Fruit fly (Drosophila melanogaster): ENCODE data around the gene CheB38c.
A peak's percentile ranks its signal among the peaks of the same experiment; 100 is the strongest.

Gene CheB38c

DNA sequence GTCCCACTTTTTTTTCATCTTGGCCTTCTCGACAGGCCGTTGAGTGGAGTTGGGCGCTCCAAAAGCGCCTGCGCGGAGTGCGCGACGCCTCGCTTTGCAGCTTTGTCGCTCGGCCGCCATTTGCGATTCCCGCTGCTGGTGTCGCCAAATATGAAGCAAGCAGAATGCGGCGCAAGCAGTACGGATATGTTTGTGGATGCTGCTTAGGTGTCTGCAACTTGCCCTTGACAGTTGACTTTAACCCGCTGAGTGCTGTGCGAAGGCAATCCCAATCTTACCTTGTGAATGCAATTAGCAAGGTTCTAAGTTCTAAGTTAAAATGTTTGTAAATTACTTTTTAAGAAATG lies 1.3 kb upstream of the CheB38c start:
- TF ChIP-seq Abd-B (GFP tag; optimal IDR thresholded peaks at IDR 0.05) (no peak), N (GFP tag; optimal IDR thresholded peaks at IDR 0.05) (peak; percentile 10)

DNA sequence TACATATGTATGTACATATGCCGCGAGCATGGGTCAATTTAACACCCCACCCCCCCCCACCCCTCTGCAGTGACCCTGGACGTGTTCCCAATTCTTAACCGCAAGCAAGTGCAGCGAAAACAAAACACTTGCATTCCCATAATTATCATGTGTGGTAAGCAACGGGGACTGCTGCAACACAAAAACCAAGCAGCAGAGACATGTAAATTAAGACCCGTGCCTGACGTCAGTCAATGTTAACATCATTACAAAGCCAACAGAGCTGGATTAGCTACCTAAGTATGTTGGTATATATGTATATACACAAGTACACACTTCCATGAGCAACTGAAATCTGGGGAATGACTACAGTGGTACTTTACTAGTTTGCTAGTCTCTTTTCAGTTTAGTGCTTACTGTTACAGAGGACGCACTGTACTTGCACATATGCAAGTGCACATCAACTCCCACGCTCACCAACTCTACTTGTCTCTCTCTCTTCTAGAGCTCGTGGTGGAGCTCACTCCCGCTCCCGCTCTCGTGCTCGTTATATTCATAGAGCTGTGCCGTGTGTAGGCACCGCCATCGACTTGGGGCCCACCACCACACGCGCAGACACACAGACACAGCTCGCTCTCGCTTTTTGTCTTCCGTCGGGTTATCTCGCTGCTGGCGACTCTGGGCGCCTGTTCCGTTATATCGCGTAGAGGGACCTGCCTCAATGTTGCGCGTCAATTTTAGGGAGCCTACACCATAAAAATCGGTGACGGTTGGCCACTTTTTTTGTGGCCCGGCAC lies 770 bp upstream of the CheB38c start:
- TF ChIP-seq fru (GFP tag; optimal IDR thresholded peaks at IDR 0.05) (no peak), Hnf4 (GFP tag; optimal IDR thresholded peaks at IDR 0.05) (no peak), pan (optimal IDR thresholded peaks at IDR 0.05) (no peak), Hr83 (GFP tag; optimal IDR thresholded peaks at IDR 0.05; ENCODE audit: poor library complexity, severe bottlenecking) (no peak), woc (GFP tag; optimal IDR thresholded peaks at IDR 0.05) (no peak), psq (GFP tag; optimal IDR thresholded peaks at IDR 0.05) (peak; percentile 3), h (GFP tag; optimal IDR thresholded peaks at IDR 0.05) (peak; percentile 8), lola (GFP tag; optimal IDR thresholded peaks at IDR 0.05) (no peak), Rel (GFP tag; optimal IDR thresholded peaks at IDR 0.05) (no peak), Rel (tag; optimal IDR thresholded peaks at IDR 0.05) (peak; percentile 26), Mio (GFP tag; optimal IDR thresholded peaks at IDR 0.05) (no peak), N (GFP tag; optimal IDR thresholded peaks at IDR 0.05) (no peak), Dfd (GFP tag; optimal IDR thresholded peaks at IDR 0.05) (no peak), Dif (GFP tag; optimal IDR thresholded peaks at IDR 0.05; ENCODE audit: partially characterized antibody) (peak; percentile 80), Vsx2 (GFP tag; optimal IDR thresholded peaks at IDR 0.05; ENCODE audit: partially characterized antibody) (peak; percentile 71), dl (GFP tag; optimal IDR thresholded peaks at IDR 0.05; ENCODE audit: insufficient read depth in 1 of 2, partially characterized antibody in 2 of 2) (peak; percentile 69 to 87)

DNA sequence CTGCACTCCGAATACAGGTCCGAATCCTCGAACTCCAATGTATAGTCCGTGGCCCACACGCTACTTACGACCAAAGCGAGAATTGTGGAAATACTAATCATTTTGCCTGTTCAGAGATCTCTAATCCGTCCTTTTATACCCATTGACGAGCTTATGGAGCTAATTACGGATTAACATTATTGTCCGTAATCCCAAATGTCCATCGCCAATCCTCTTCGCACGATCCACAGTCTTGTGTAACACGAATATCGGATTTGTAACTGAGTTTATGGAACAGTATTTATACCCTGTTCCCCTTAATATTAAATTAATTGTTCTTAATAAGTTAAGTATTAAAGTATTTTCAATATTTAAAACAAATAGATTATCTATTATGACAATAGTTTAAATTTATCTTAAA lies 2.2 kb downstream of the CheB38c start, which contains the start of gene CheB38a:
Gene CheB38a, minus strand, starts transcription at position 101 of the 400 bp plus-strand sequence.
- TF ChIP-seq usp (GFP tag; optimal IDR thresholded peaks at IDR 0.05), result no peak

DNA sequence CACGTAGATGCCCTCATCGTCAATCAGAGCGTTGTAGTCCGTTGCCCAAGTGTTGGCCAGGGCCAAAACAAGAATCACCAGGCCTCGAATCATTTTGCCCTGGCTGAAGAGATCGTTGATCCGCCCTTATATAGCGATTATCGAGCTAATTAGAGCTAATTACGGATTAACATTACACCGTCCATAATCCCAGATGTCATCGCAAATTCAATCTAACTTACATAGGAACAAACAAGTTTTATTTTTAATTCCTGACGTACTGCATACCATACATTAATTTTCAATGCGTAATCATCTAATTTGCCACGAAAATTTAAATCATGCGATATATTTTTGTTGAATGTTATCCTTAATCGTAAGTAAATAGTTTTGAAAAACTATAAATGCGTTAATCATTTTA lies 3.5 kb downstream of the CheB38c start, which contains the start of gene CheB38b:
Gene CheB38b, minus strand, starts transcription at position 101 of the 400 bp plus-strand sequence.
- TF ChIP-seq Vsx2 (GFP tag; optimal IDR thresholded peaks at IDR 0.05; ENCODE audit: partially characterized antibody) (no peak), woc (GFP tag; optimal IDR thresholded peaks at IDR 0.05) (no peak), sv (GFP tag; optimal IDR thresholded peaks at IDR 0.05) (no peak), brk (GFP tag; optimal IDR thresholded peaks at IDR 0.05) (no peak), foxo (GFP tag; optimal IDR thresholded peaks at IDR 0.05) (no peak), Hr83 (GFP tag; optimal IDR thresholded peaks at IDR 0.05; ENCODE audit: poor library complexity, severe bottlenecking) (no peak), fru (GFP tag; optimal IDR thresholded peaks at IDR 0.05) (no peak), dsf (GFP tag; optimal IDR thresholded peaks at IDR 0.05; ENCODE audit: borderline replicate concordance) (no peak), usp (GFP tag; optimal IDR thresholded peaks at IDR 0.05) (no peak), Hnf4 (GFP tag; optimal IDR thresholded peaks at IDR 0.05) (no peak), br (GFP tag; optimal IDR thresholded peaks at IDR 0.05) (no peak)

DNA sequence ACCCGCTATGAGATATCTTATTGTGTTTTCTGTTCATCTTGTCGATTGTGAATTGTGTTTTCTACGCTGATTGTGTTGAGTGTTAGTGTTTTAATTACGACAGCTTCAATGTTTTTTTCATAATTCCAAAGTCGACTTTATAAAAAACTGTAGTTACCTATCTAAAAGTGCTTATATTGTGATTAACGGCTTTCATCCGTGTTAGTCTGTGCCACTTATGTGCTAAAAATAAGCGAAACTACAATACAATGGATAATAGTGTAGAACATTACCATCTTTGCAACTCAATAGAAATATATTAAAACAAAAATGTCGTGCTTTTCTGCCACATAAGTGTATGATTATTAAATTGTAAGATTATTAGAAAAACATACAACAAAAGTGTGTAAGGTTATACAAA lies 4.5 kb downstream of the CheB38c start, which contains the start of gene CG33322:
Gene CG33322, minus strand, starts transcription at position 101 of the 400 bp plus-strand sequence.
- no peak for TF ChIP-seq Hnf4 (GFP tag; optimal IDR thresholded peaks at IDR 0.05)
- no peak for TF ChIP-seq Jra (GFP tag; optimal IDR thresholded peaks at IDR 0.05)
- no peak for TF ChIP-seq Abd-B (GFP tag; optimal IDR thresholded peaks at IDR 0.05)
- TF ChIP-seq Sp1 (GFP tag; optimal IDR thresholded peaks at IDR 0.05), result no peak
- no peak for TF ChIP-seq fru (GFP tag; optimal IDR thresholded peaks at IDR 0.05)
- TF ChIP-seq dmrt93B (GFP tag; optimal IDR thresholded peaks at IDR 0.05), result no peak
- no peak for TF ChIP-seq br (GFP tag; optimal IDR thresholded peaks at IDR 0.05)

DNA sequence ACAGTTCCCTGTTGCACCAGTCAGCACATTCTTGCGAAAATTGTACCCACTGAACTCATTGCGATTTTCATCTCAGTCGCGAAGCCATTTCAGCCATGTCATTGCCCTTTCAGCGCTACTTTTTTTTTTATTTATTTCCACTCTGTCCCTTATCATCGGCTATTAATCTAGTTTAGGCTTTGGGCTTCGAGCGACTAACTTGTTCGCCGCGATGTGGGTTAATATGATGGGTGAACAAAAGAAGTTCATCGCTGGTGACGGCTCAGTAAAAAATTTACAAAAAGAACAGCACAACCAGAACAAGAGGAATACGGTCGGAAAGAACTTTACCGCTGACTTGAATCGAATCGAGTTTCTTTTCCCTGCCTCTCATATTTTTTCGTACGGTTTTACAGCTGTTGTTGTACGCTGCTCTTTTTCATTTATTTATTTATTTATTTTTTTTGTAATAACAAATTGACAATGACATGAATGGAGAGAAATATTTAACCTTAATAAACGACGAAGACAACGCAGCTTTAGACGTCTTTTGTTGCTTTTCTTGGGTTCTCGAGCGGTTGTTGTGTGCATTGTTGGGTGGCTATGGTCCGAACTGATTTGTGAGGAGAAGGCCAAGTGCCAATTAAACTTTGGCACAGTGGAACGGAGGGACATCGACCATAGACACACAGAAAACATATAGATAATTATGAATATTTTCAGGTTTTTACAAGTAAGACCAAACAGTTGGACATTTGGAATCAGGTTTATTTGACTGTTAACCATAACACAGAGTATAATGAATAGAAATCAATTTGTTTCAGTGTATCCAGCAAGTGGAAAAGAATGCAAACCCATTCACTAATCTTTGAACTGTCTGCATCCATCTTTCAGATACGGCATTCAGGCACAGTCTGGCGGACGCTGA lies 8.1 kb downstream of the CheB38c start:
- TF ChIP-seq Mio (GFP tag; optimal IDR thresholded peaks at IDR 0.05) (no peak), ey (GFP tag; optimal IDR thresholded peaks at IDR 0.05) (no peak), h (GFP tag; optimal IDR thresholded peaks at IDR 0.05) (no peak), HLH106 (tag; optimal IDR thresholded peaks at IDR 0.05) (no peak), foxo (GFP tag; optimal IDR thresholded peaks at IDR 0.05) (no peak), Jra (GFP tag; optimal IDR thresholded peaks at IDR 0.05) (no peak)

All from whole organism, wandering third instar larva.